Worm (Caenorhabditis elegans): ENCODE measurements around the gene F35F10.13.

- no peak for TF ChIP-seq him-1 (tag; optimal IDR thresholded peaks at IDR 0.05)
- no peak for TF ChIP-seq dao-5 (tag; optimal IDR thresholded peaks at IDR 0.05)
These were observed 23.6 kb upstream of the F35F10.13 start, which contains the start of gene C17B7.3 for ce11 chrV:3342504-3342903.
